Worm (Caenorhabditis elegans) whole organism, mixed stage, embryonic: Measurements from ENCODE around the gene H14E04.2.
A peak's percentile ranks its signal among the peaks of the same experiment; 100 is the strongest.

Experiments used
- M03D4.4 ChIP-seq: sonication (generic microtip); optimal IDR thresholded peaks from 2 replicates; lab custom pipeline; 2017; ENCODE audit warnings: mild to moderate bottlenecking, missing genetic modification characterization, missing compliant biosample characterization
- bed-3 ChIP-seq: fragments of 200-800 bp; sonication (Bioruptor generic); optimal IDR thresholded peaks from 3 replicates; lab custom pipeline; 2018; ENCODE audit warnings: mild to moderate bottlenecking, missing genetic modification characterization, moderate library complexity, missing compliant biosample characterization
- blmp-1 ChIP-seq: fragments of 150-350 bp; optimal IDR thresholded peaks from 2 replicates; lab custom pipeline; 2014; ENCODE audit warnings: missing biosample characterization, missing genetic modification characterization
- ceh-39 ChIP-seq: fragments of 150-350 bp; optimal IDR thresholded peaks from 2 replicates; lab custom pipeline; 2014; ENCODE audit warnings: missing biosample characterization, missing genetic modification characterization
- ceh-43 ChIP-seq: fragments of 200-800 bp; sonication (Bioruptor generic); optimal IDR thresholded peaks from 2 replicates; lab custom pipeline; 2018; ENCODE audit warnings: mild to moderate bottlenecking, missing genetic modification characterization, moderate library complexity, missing compliant biosample characterization
- ceh-83 ChIP-seq: fragments of 200-800 bp; sonication (Bioruptor generic); optimal IDR thresholded peaks from 2 replicates; lab custom pipeline; 2018; ENCODE audit warnings: mild to moderate bottlenecking, missing genetic modification characterization, missing compliant biosample characterization
- ces-1 ChIP-seq: fragments of 150-350 bp; optimal IDR thresholded peaks from 2 replicates; lab custom pipeline; 2014; ENCODE audit warnings: missing biosample characterization, missing genetic modification reagents, missing genetic modification characterization
- cnd-1 ChIP-seq: fragments of 200-800 bp; sonication (Bioruptor generic); optimal IDR thresholded peaks from 2 replicates; lab custom pipeline; 2018; ENCODE audit warnings: mild to moderate bottlenecking, missing genetic modification characterization, missing compliant biosample characterization
- drap-1 ChIP-seq: fragments of 200-800 bp; sonication (Bioruptor generic); optimal IDR thresholded peaks from 3 replicates; lab custom pipeline; 2018; ENCODE audit warnings: mild to moderate bottlenecking, missing genetic modification characterization, missing compliant biosample characterization
- elt-1 ChIP-seq: sonication (generic microtip); optimal IDR thresholded peaks from 2 replicates; lab custom pipeline; 2017; ENCODE audit warnings: missing genetic modification characterization, mild to moderate bottlenecking, missing compliant biosample characterization, antibody characterized with exemption, moderate library complexity, borderline replicate concordance; ENCODE audit not compliant: insufficient read depth
- elt-3 ChIP-seq: fragments of 150-350 bp; optimal IDR thresholded peaks from 2 replicates; lab custom pipeline; 2014; ENCODE audit warnings: missing biosample characterization, missing genetic modification characterization
- flh-1 ChIP-seq: fragments of 200-800 bp; sonication (Bioruptor generic); optimal IDR thresholded peaks from 2 replicates; lab custom pipeline; 2018; ENCODE audit warnings: mild to moderate bottlenecking, missing genetic modification characterization, moderate library complexity, missing compliant biosample characterization
- hlh-1 ChIP-seq: fragments of 150-350 bp; optimal IDR thresholded peaks from 2 replicates; lab custom pipeline; 2014; ENCODE audit warnings: missing biosample characterization, missing genetic modification reagents, missing genetic modification characterization
- lin-13 ChIP-seq: fragments of 150-350 bp; optimal IDR thresholded peaks from 2 replicates; lab custom pipeline; 2014; ENCODE audit warnings: missing biosample characterization, missing genetic modification characterization
- lin-32 ChIP-seq: fragments of 200-800 bp; sonication (Bioruptor generic); optimal IDR thresholded peaks from 2 replicates; lab custom pipeline; 2018; ENCODE audit warnings: mild to moderate bottlenecking, missing genetic modification characterization, missing compliant biosample characterization
- lsy-2 ChIP-seq: fragments of 150-350 bp; optimal IDR thresholded peaks from 2 replicates; lab custom pipeline; 2014; ENCODE audit warnings: missing biosample characterization, missing genetic modification characterization
- mab-5 ChIP-seq: fragments of 150-350 bp; optimal IDR thresholded peaks from 2 replicates; lab custom pipeline; 2014; ENCODE audit warnings: missing biosample characterization, missing genetic modification characterization
- mep-1 ChIP-seq: fragments of 150-350 bp; optimal IDR thresholded peaks from 2 replicates; lab custom pipeline; 2017; ENCODE audit warnings: missing biosample characterization, missing genetic modification reagents, missing genetic modification characterization, inconsistent platforms
- mls-2 ChIP-seq: sonication (generic microtip); optimal IDR thresholded peaks from 2 replicates; lab custom pipeline; 2016; ENCODE audit warnings: mild to moderate bottlenecking, missing genetic modification characterization, moderate library complexity, missing compliant biosample characterization
- nhr-12 ChIP-seq: fragments of 150-350 bp; optimal IDR thresholded peaks from 2 replicates; lab custom pipeline; 2014; ENCODE audit warnings: missing biosample characterization, missing genetic modification characterization
- nhr-2 ChIP-seq: fragments of 150-350 bp; optimal IDR thresholded peaks from 2 replicates; lab custom pipeline; 2014; ENCODE audit warnings: missing biosample characterization, missing genetic modification characterization
- nhr-237 ChIP-seq: fragments of 150-350 bp; optimal IDR thresholded peaks from 2 replicates; lab custom pipeline; 2014; ENCODE audit warnings: missing biosample characterization, missing genetic modification characterization
- nhr-28 ChIP-seq: fragments of 150-350 bp; optimal IDR thresholded peaks from 2 replicates; lab custom pipeline; 2014; ENCODE audit warnings: missing biosample characterization, missing genetic modification characterization
- nhr-76 ChIP-seq: sonication (generic microtip); optimal IDR thresholded peaks from 2 replicates; lab custom pipeline; 2017; ENCODE audit warnings: missing biosample characterization, missing genetic modification characterization
- pha-4 ChIP-seq: fragments of 150-350 bp; optimal IDR thresholded peaks from 2 replicates; lab custom pipeline; 2018; ENCODE audit warnings: missing biosample characterization, missing genetic modification reagents, missing genetic modification characterization
- sem-2 ChIP-seq: fragments of 200-800 bp; sonication (Bioruptor generic); optimal IDR thresholded peaks from 2 replicates; lab custom pipeline; 2018; ENCODE audit warnings: mild to moderate bottlenecking, missing genetic modification characterization, missing compliant biosample characterization
- snpc-4 ChIP-seq: fragments of 150-350 bp; optimal IDR thresholded peaks from 2 replicates; lab custom pipeline; 2014; ENCODE audit warnings: missing biosample characterization, missing genetic modification characterization
- sptf-1 ChIP-seq: sonication (generic microtip); optimal IDR thresholded peaks from 2 replicates; lab custom pipeline; 2017; ENCODE audit warnings: mild to moderate bottlenecking, missing genetic modification characterization, moderate library complexity, missing compliant biosample characterization
- tbx-8 ChIP-seq: fragments of 200-800 bp; sonication (Bioruptor generic); optimal IDR thresholded peaks from 2 replicates; lab custom pipeline; 2018; ENCODE audit warnings: mild to moderate bottlenecking, missing genetic modification characterization, moderate library complexity, missing compliant biosample characterization
- unc-120 ChIP-seq: sonication (generic microtip); optimal IDR thresholded peaks from 2 replicates; lab custom pipeline; 2017; ENCODE audit warnings: missing genetic modification characterization, missing compliant biosample characterization; ENCODE audit not compliant: poor library complexity, severe bottlenecking
- unc-39 ChIP-seq: fragments of 150-350 bp; optimal IDR thresholded peaks from 2 replicates; lab custom pipeline; 2014; ENCODE audit warnings: missing biosample characterization, missing genetic modification characterization
- unc-62 ChIP-seq: fragments of 150-350 bp; optimal IDR thresholded peaks from 2 replicates; lab custom pipeline; 2014; ENCODE audit warnings: missing biosample characterization, missing genetic modification reagents, missing genetic modification characterization
- zip-8 ChIP-seq: fragments of 150-350 bp; optimal IDR thresholded peaks from 2 replicates; lab custom pipeline; 2014; ENCODE audit warnings: missing biosample characterization, missing genetic modification characterization
- ztf-11 ChIP-seq: fragments of 150-350 bp; optimal IDR thresholded peaks from 2 replicates; lab custom pipeline; 2014; ENCODE audit warnings: missing biosample characterization, missing genetic modification characterization

Gene H14E04.2

DNA sequence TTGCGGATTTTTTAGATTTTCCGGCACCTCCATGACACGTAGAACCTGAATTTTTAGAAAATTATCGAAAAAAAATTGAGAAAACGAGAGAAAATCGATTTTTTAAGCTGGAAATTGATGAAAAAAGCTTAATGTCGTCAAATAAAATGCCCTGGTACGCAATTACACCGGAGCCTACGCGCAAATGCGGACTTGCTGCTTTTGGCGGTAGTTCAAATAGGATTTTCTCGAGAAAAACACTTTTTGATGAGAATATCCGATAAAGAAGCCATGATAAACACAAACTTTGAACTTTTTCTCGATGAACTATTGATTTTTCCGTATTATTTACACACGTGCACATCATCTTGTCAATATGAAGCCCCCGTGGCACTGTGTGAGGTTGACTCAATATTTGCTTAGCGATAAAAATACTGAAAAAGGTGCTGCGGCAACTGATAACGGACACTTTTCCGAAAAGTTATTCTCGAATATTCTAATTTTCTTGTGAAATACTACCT is 42.2 kb downstream of the H14E04.2 start, which contains the start of the genes W04B5.5 and W04B5.3:
W04B5.5 (minus strand) TSS at position 51 of the 500 bp plus-strand sequence.
W04B5.3 (plus strand) TSS at position 356 of the 500 bp plus-strand sequence.
- TF ChIP-seq mls-2: no peak
- peak; percentile 13 for TF ChIP-seq sptf-1 (tag; lab: Kevin White, UChicago)
- TF ChIP-seq ceh-43 (GFP tag; lab: Kevin White, UChicago): no peak
- no peak for TF ChIP-seq lin-32 (GFP tag; lab: Kevin White, UChicago)
- peak; percentile 48 for TF ChIP-seq ces-1 (GFP tag; lab: Kevin White, UChicago)
- TF ChIP-seq unc-120 (tag; lab: Kevin White, UChicago): peak; percentile 50
- TF ChIP-seq ceh-83 (GFP tag; lab: Kevin White, UChicago): no peak
- TF ChIP-seq nhr-2: no peak
- no peak for TF ChIP-seq cnd-1 (tag; lab: Kevin White, UChicago)
- no peak for TF ChIP-seq tbx-8 (GFP tag; lab: Kevin White, UChicago)
- peak; percentile 23 for TF ChIP-seq nhr-237 (tag; lab: Kevin White, UChicago)
- no peak for TF ChIP-seq pha-4 (tag; lab: Kevin White, UChicago)
- no peak for TF ChIP-seq nhr-28 (tag; lab: Kevin White, UChicago)
- no peak for TF ChIP-seq nhr-76 (tag; lab: Kevin White, UChicago)
- TF ChIP-seq mep-1 (tag; lab: Kevin White, UChicago): peak; percentile 66
- TF ChIP-seq elt-1: no peak
- no peak for TF ChIP-seq elt-3 (tag; lab: Kevin White, UChicago)
- TF ChIP-seq snpc-4 (tag; lab: Kevin White, UChicago): no peak
- peak; percentile 22 for TF ChIP-seq hlh-1 (tag; lab: Kevin White, UChicago)
- no peak for TF ChIP-seq bed-3 (GFP tag; lab: Kevin White, UChicago)
- no peak for TF ChIP-seq nhr-12 (tag; lab: Kevin White, UChicago)
- no peak for TF ChIP-seq flh-1
- peak; percentile 52 for TF ChIP-seq lin-13 (tag; lab: Kevin White, UChicago)
- TF ChIP-seq drap-1: no peak
- no peak for TF ChIP-seq ceh-39 (tag; lab: Kevin White, UChicago)
- TF ChIP-seq zip-8 (tag; lab: Kevin White, UChicago): no peak
- TF ChIP-seq sem-2: no peak
- no peak for TF ChIP-seq mab-5 (tag; lab: Kevin White, UChicago)
- no peak for TF ChIP-seq ztf-11 (tag; lab: Kevin White, UChicago)
- TF ChIP-seq unc-39 (tag; lab: Kevin White, UChicago): no peak
- no peak for TF ChIP-seq M03D4.4
- peak; percentile 59 for TF ChIP-seq lsy-2 (tag; lab: Kevin White, UChicago)
- TF ChIP-seq blmp-1: no peak
- TF ChIP-seq unc-62 (GFP tag; lab: Kevin White, UChicago): no peak

ce11 chrIII:2418981-2419380 is 43.0 kb downstream of the H14E04.2 start:
- no peak for TF ChIP-seq nhr-28 (tag; lab: Kevin White, UChicago)
- TF ChIP-seq sptf-1 (tag; lab: Kevin White, UChicago): no peak
- TF ChIP-seq lin-32 (GFP tag; lab: Kevin White, UChicago): no peak
- TF ChIP-seq cnd-1 (tag; lab: Kevin White, UChicago): no peak
- TF ChIP-seq ceh-43 (GFP tag; lab: Kevin White, UChicago): no peak
- TF ChIP-seq zip-8 (tag; lab: Kevin White, UChicago): no peak
- TF ChIP-seq M03D4.4: no peak
- no peak for TF ChIP-seq elt-1
- TF ChIP-seq nhr-76 (tag; lab: Kevin White, UChicago): no peak
- no peak for TF ChIP-seq sem-2
- TF ChIP-seq ces-1 (GFP tag; lab: Kevin White, UChicago): no peak
- no peak for TF ChIP-seq pha-4 (tag; lab: Kevin White, UChicago)
- no peak for TF ChIP-seq mab-5 (tag; lab: Kevin White, UChicago)
- TF ChIP-seq ceh-39 (tag; lab: Kevin White, UChicago): no peak
- TF ChIP-seq ztf-11 (tag; lab: Kevin White, UChicago): no peak
- TF ChIP-seq lin-13 (tag; lab: Kevin White, UChicago): no peak
- no peak for TF ChIP-seq mls-2
- no peak for TF ChIP-seq drap-1
- no peak for TF ChIP-seq mep-1 (tag; lab: Kevin White, UChicago)
- TF ChIP-seq, all 35 proteins: peak for 0

DNA sequence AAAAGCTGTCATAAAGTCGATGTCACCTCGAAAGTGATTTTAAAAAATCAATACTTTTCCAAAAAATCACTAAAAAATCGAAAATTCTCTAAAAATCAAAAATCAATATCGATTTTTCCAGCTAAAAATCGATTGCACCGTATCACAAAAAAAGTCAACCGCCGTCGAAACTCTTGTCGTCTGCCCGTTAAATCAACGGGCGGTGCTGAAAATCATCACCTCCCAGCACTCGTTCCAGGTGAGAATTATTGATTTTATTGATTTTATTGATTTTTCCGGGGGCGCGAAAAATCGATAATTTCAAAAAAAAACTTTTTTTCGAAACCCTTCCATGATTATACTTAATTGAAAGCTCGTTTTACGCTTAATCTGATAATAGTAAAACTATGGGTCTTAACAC is 43.5 kb downstream of the H14E04.2 start:
- TF ChIP-seq nhr-237 (tag; lab: Kevin White, UChicago): no peak
- TF ChIP-seq hlh-1 (tag; lab: Kevin White, UChicago): no peak
- no peak for TF ChIP-seq elt-1
- no peak for TF ChIP-seq unc-62 (GFP tag; lab: Kevin White, UChicago)
- TF ChIP-seq flh-1: no peak
- no peak for TF ChIP-seq zip-8 (tag; lab: Kevin White, UChicago)
- no peak for TF ChIP-seq ceh-83 (GFP tag; lab: Kevin White, UChicago)
- TF ChIP-seq snpc-4 (tag; lab: Kevin White, UChicago): no peak
- TF ChIP-seq nhr-28 (tag; lab: Kevin White, UChicago): no peak
- no peak for TF ChIP-seq ztf-11 (tag; lab: Kevin White, UChicago)
- TF ChIP-seq bed-3 (GFP tag; lab: Kevin White, UChicago): no peak
- TF ChIP-seq unc-39 (tag; lab: Kevin White, UChicago): no peak
- no peak for TF ChIP-seq ceh-43 (GFP tag; lab: Kevin White, UChicago)
- no peak for TF ChIP-seq M03D4.4
- TF ChIP-seq cnd-1 (tag; lab: Kevin White, UChicago): no peak
- TF ChIP-seq tbx-8 (GFP tag; lab: Kevin White, UChicago): no peak
- TF ChIP-seq sem-2: no peak
- TF ChIP-seq nhr-2: no peak
